Worm (Caenorhabditis elegans) whole organism, late embryonic: ENCODE data around the gene mrp-1.

Experiments
- ama-1 ChIP-seq: fragments of 150-350 bp; optimal IDR thresholded peaks from 2 replicates; lab custom pipeline; 2014
- ceh-14 ChIP-seq: sonication (generic microtip); optimal IDR thresholded peaks from 2 replicates; lab custom pipeline; 2016; ENCODE audit warnings: missing genotype, missing genetic modification characterization, missing compliant biosample characterization
- ceh-18 ChIP-seq: sonication (generic microtip); optimal IDR thresholded peaks from 2 replicates; lab custom pipeline; 2016; ENCODE audit warnings: missing genetic modification characterization, missing compliant biosample characterization
- ceh-2 ChIP-seq: sonication (generic microtip); optimal IDR thresholded peaks from 2 replicates; lab custom pipeline; 2016; ENCODE audit warnings: missing genotype, missing genetic modification characterization, missing compliant biosample characterization
- ceh-30 ChIP-seq: fragments of 150-350 bp; optimal IDR thresholded peaks from 2 replicates; lab custom pipeline; 2014; ENCODE audit warnings: missing biosample characterization, missing genetic modification characterization
- dve-1 ChIP-seq: sonication (generic microtip); optimal IDR thresholded peaks from 2 replicates; lab custom pipeline; 2017; ENCODE audit warnings: antibody characterized with exemption, mild to moderate bottlenecking, missing genetic modification characterization, missing compliant biosample characterization
- elt-2 ChIP-seq: sonication (generic microtip); optimal IDR thresholded peaks from 2 replicates; lab custom pipeline; 2016; ENCODE audit warnings: missing genetic modification reagents, missing genetic modification characterization, missing compliant biosample characterization
- fkh-10 ChIP-seq: fragments of 150-350 bp; optimal IDR thresholded peaks from 2 replicates; lab custom pipeline; 2014; ENCODE audit warnings: missing biosample characterization, missing genetic modification reagents, missing genetic modification characterization
- gmeb-2 ChIP-seq: sonication (generic microtip); optimal IDR thresholded peaks from 2 replicates; lab custom pipeline; 2016; ENCODE audit warnings: missing genetic modification characterization, inconsistent platforms, missing compliant biosample characterization
- hlh-15 ChIP-seq: sonication (generic microtip); optimal IDR thresholded peaks from 2 replicates; lab custom pipeline; 2016; ENCODE audit warnings: missing genetic modification characterization, missing compliant biosample characterization
- hlh-6 ChIP-seq: sonication (generic microtip); optimal IDR thresholded peaks from 2 replicates; lab custom pipeline; 2016; ENCODE audit warnings: missing genotype, missing genetic modification characterization, missing compliant biosample characterization
- madf-2 ChIP-seq: sonication (generic microtip); optimal IDR thresholded peaks from 2 replicates; lab custom pipeline; 2017; ENCODE audit warnings: missing genetic modification characterization, missing compliant biosample characterization
- mec-3 ChIP-seq: sonication (generic microtip); optimal IDR thresholded peaks from 2 replicates; lab custom pipeline; 2016; ENCODE audit warnings: borderline replicate concordance, missing genetic modification characterization, missing compliant biosample characterization
- nfya-1 ChIP-seq: sonication (generic microtip); optimal IDR thresholded peaks from 2 replicates; lab custom pipeline; 2017; ENCODE audit warnings: missing genetic modification characterization, mild to moderate bottlenecking, missing compliant biosample characterization, antibody characterized with exemption, moderate library complexity
- nhr-11 ChIP-seq: fragments of 150-350 bp; optimal IDR thresholded peaks from 2 replicates; lab custom pipeline; 2014; ENCODE audit warnings: missing biosample characterization, missing genetic modification characterization
- ref-2 ChIP-seq: sonication (generic microtip); optimal IDR thresholded peaks from 2 replicates; lab custom pipeline; 2016; ENCODE audit warnings: missing genetic modification characterization, missing compliant biosample characterization
- sox-2 ChIP-seq: fragments of 200-800 bp; sonication (Bioruptor generic); IDR thresholded peaks from 2 replicates; pipeline ENCODE4 v1.3.6; 2022; ENCODE audit warnings: missing genetic modification reagents, missing genetic modification characterization, missing compliant biosample characterization
- unc-3 ChIP-seq, 2 experiments: fragments of 200-800 bp in 1 of 2; sonication (Bioruptor generic) in 1 of 2; sonication (generic microtip) in 1 of 2; conservative IDR thresholded peaks in 1 of 2; optimal IDR thresholded peaks in 1 of 2; 2 replicates each; pipeline versions ENCODE4 v1.3.6 to Lab custom; 2016 to 2022; ENCODE audit warnings: missing compliant biosample characterization in 2 of 2, missing genetic modification characterization in 2 of 2, missing genetic modification reagents in 1 of 2
- unc-86 ChIP-seq: sonication (generic microtip); optimal IDR thresholded peaks from 2 replicates; lab custom pipeline; 2016; ENCODE audit warnings: missing genetic modification characterization, missing compliant biosample characterization

mrp-1 gene

ce11 chrX:528761-529160 is 58.9 kb downstream of the mrp-1 start:
- TF ChIP-seq ceh-14 (tag; lab: Kevin White, UChicago): no peak
- TF ChIP-seq ceh-18 (tag; lab: Kevin White, UChicago): no peak
- TF ChIP-seq nhr-11 (tag; lab: Kevin White, UChicago): no peak
- no peak for TF ChIP-seq unc-86
- no peak for TF ChIP-seq sox-2 (GFP tag; lab: Robert Waterston, UW)
- no peak for TF ChIP-seq ceh-30 (tag; lab: Kevin White, UChicago)
- no peak for TF ChIP-seq hlh-6 (tag; lab: Kevin White, UChicago)
- no peak for TF ChIP-seq ref-2
- no peak for TF ChIP-seq fkh-10 (GFP tag; lab: Kevin White, UChicago)
- TF ChIP-seq ceh-2 (tag; lab: Kevin White, UChicago): no peak
- no peak for TF ChIP-seq ama-1
- TF ChIP-seq gmeb-2: no peak
- no peak for TF ChIP-seq unc-3 (GFP tag; conservative IDR thresholded peaks at IDR 0.05; lab: Robert Waterston, UW)
- no peak for TF ChIP-seq unc-3 (tag; optimal IDR thresholded peaks at IDR 0.05; lab: Kevin White, UChicago)
- TF ChIP-seq dve-1 (tag; lab: Kevin White, UChicago): no peak
- no peak for TF ChIP-seq nfya-1
- TF ChIP-seq hlh-15 (tag; lab: Kevin White, UChicago): no peak
- TF ChIP-seq madf-2 (tag; lab: Kevin White, UChicago): no peak
- no peak for TF ChIP-seq mec-3 (tag; lab: Kevin White, UChicago)

- TF ChIP-seq madf-2 (tag; lab: Kevin White, UChicago) (no peak), elt-2 (tag; lab: Kevin White, UChicago) (peak; percentile 8), hlh-6 (tag; lab: Kevin White, UChicago) (no peak)
Measured at ce11 chrX:527663-528062, 60.0 kb downstream of the mrp-1 start.
